Worm (Caenorhabditis elegans) whole organism, L3 larva: ENCODE results near the gene rps-30.

Source experiments
- R02D3.7 ChIP-seq: fragments of 150-350 bp; optimal IDR thresholded peaks from 2 replicates; lab custom pipeline; 2014; ENCODE audit warnings: missing biosample characterization, missing genetic modification characterization
- ZK546.5 ChIP-seq: sonication (generic microtip); optimal IDR thresholded peaks from 2 replicates; lab custom pipeline; 2017; ENCODE audit warnings: missing biosample characterization, missing genetic modification characterization
- aly-2 ChIP-seq: fragments of 150-350 bp; optimal IDR thresholded peaks from 2 replicates; lab custom pipeline; 2014; ENCODE audit warnings: missing biosample characterization, missing genetic modification characterization
- ama-1 ChIP-seq: fragments of 150-350 bp; optimal IDR thresholded peaks from 2 replicates; lab custom pipeline; 2018
- ceh-16 ChIP-seq: sonication (generic microtip); optimal IDR thresholded peaks from 2 replicates; lab custom pipeline; 2017; ENCODE audit warnings: missing biosample characterization, missing genetic modification characterization
- ceh-28 ChIP-seq: fragments of 150-350 bp; optimal IDR thresholded peaks from 2 replicates; lab custom pipeline; 2014; ENCODE audit warnings: missing biosample characterization, missing genetic modification reagents, missing genetic modification characterization
- ceh-82 ChIP-seq: fragments of 150-350 bp; optimal IDR thresholded peaks from 2 replicates; lab custom pipeline; 2014; ENCODE audit warnings: missing biosample characterization, missing genetic modification characterization
- ceh-9 ChIP-seq: sonication (generic microtip); optimal IDR thresholded peaks from 2 replicates; lab custom pipeline; 2018; ENCODE audit warnings: missing biosample characterization, missing genetic modification characterization
- daf-12 ChIP-seq: fragments of 150-350 bp; optimal IDR thresholded peaks from 2 replicates; lab custom pipeline; 2014; ENCODE audit warnings: missing biosample characterization, missing genetic modification reagents, missing genetic modification characterization
- egl-27 ChIP-seq: sonication (generic microtip); optimal IDR thresholded peaks from 4 replicates; lab custom pipeline; 2017; ENCODE audit warnings: missing biosample characterization, missing genetic modification reagents, missing genetic modification characterization
- egl-5 ChIP-seq: fragments of 150-350 bp; optimal IDR thresholded peaks from 2 replicates; lab custom pipeline; 2017; ENCODE audit warnings: missing biosample characterization, missing genetic modification reagents, missing genetic modification characterization, inconsistent platforms
- elt-1 ChIP-seq: fragments of 150-350 bp; optimal IDR thresholded peaks from 2 replicates; lab custom pipeline; 2014; ENCODE audit warnings: missing biosample characterization, missing genetic modification characterization
- elt-2 ChIP-seq: sonication (generic microtip); optimal IDR thresholded peaks from 2 replicates; lab custom pipeline; 2016; ENCODE audit warnings: missing genetic modification reagents, mild to moderate bottlenecking, missing genetic modification characterization, missing compliant biosample characterization
- elt-3 ChIP-seq, 3 experiments: fragments of 150-350 bp in 1 of 3; sonication (generic microtip) in 2 of 3; optimal IDR thresholded peaks; 2 replicates in 2 of 3; 4 replicates in 1 of 3; lab custom pipeline; 2014 to 2017; ENCODE audit warnings: missing biosample characterization in 3 of 3, missing genetic modification characterization in 3 of 3
- fkh-10 ChIP-seq: sonication (generic microtip); optimal IDR thresholded peaks from 2 replicates; lab custom pipeline; 2017; ENCODE audit warnings: missing biosample characterization, missing genetic modification reagents, missing genetic modification characterization
- fkh-2 ChIP-seq: fragments of 150-350 bp; optimal IDR thresholded peaks from 2 replicates; lab custom pipeline; 2014; ENCODE audit warnings: missing biosample characterization, missing genetic modification reagents, missing genetic modification characterization
- hmg-11 ChIP-seq: sonication (generic microtip); optimal IDR thresholded peaks from 2 replicates; lab custom pipeline; 2016; ENCODE audit warnings: missing genetic modification characterization, missing compliant biosample characterization
- jun-1 ChIP-seq: fragments of 150-350 bp; optimal IDR thresholded peaks from 2 replicates; lab custom pipeline; 2014; ENCODE audit warnings: missing biosample characterization, missing genetic modification reagents, missing genetic modification characterization
- lin-39 ChIP-seq: fragments of 150-350 bp; optimal IDR thresholded peaks from 2 replicates; lab custom pipeline; 2018; ENCODE audit warnings: missing biosample characterization, missing genetic modification reagents, missing genetic modification characterization
- lsy-12 ChIP-seq: sonication (generic microtip); optimal IDR thresholded peaks from 2 replicates; lab custom pipeline; 2016; ENCODE audit warnings: mild to moderate bottlenecking, missing genetic modification characterization, missing compliant biosample characterization
- mml-1 ChIP-seq: fragments of 150-350 bp; sonication (generic microtip); optimal IDR thresholded peaks from 3 replicates; lab custom pipeline; 2014; ENCODE audit warnings: missing biosample characterization, missing genetic modification characterization
- nfya-1 ChIP-seq: sonication (generic microtip); optimal IDR thresholded peaks from 2 replicates; lab custom pipeline; 2017; ENCODE audit warnings: missing genetic modification characterization, mild to moderate bottlenecking, missing compliant biosample characterization, antibody characterized with exemption, moderate library complexity; ENCODE audit not compliant: insufficient read depth
- nhr-11 ChIP-seq: fragments of 150-350 bp; optimal IDR thresholded peaks from 2 replicates; lab custom pipeline; 2014; ENCODE audit warnings: missing biosample characterization, missing genetic modification characterization
- nhr-12 ChIP-seq: fragments of 150-350 bp; optimal IDR thresholded peaks from 2 replicates; lab custom pipeline; 2014; ENCODE audit warnings: missing biosample characterization, missing genetic modification characterization
- nhr-237 ChIP-seq: fragments of 150-350 bp; optimal IDR thresholded peaks from 2 replicates; lab custom pipeline; 2014; ENCODE audit warnings: missing biosample characterization, missing genetic modification characterization
- nhr-25 ChIP-seq: sonication (generic microtip); optimal IDR thresholded peaks from 2 replicates; lab custom pipeline; 2017; ENCODE audit warnings: missing biosample characterization, missing genetic modification characterization
- nhr-28 ChIP-seq: fragments of 150-350 bp; optimal IDR thresholded peaks from 2 replicates; lab custom pipeline; 2014; ENCODE audit warnings: missing biosample characterization, missing genetic modification characterization
- nhr-43 ChIP-seq: sonication (generic microtip); optimal IDR thresholded peaks from 2 replicates; lab custom pipeline; 2016; ENCODE audit warnings: mild to moderate bottlenecking, missing genetic modification characterization, missing compliant biosample characterization; ENCODE audit not compliant: poor library complexity, severe bottlenecking
- nhr-67 ChIP-seq: fragments of 150-350 bp; optimal IDR thresholded peaks from 2 replicates; lab custom pipeline; 2014; ENCODE audit warnings: missing biosample characterization, missing genetic modification characterization
- nhr-76 ChIP-seq: fragments of 150-350 bp; sonication (generic microtip); optimal IDR thresholded peaks from 5 replicates; lab custom pipeline; 2014; ENCODE audit warnings: missing biosample characterization, missing genetic modification characterization
- nhr-77 ChIP-seq: fragments of 150-350 bp; optimal IDR thresholded peaks from 2 replicates; lab custom pipeline; 2014; ENCODE audit warnings: missing biosample characterization, missing genetic modification characterization
- pha-4 ChIP-seq: fragments of 150-350 bp; optimal IDR thresholded peaks from 2 replicates; lab custom pipeline; 2014; ENCODE audit warnings: missing biosample characterization, missing genetic modification reagents, missing genetic modification characterization
- pqm-1 ChIP-seq: fragments of 150-350 bp; optimal IDR thresholded peaks from 2 replicates; lab custom pipeline; 2017; ENCODE audit warnings: missing biosample characterization, missing genetic modification characterization, inconsistent platforms
- skn-1 ChIP-seq: fragments of 150-350 bp; optimal IDR thresholded peaks from 2 replicates; lab custom pipeline; 2014; ENCODE audit warnings: missing biosample characterization, missing genetic modification characterization
- snpc-4 ChIP-seq: fragments of 150-350 bp; optimal IDR thresholded peaks from 2 replicates; lab custom pipeline; 2014; ENCODE audit warnings: missing biosample characterization, missing genetic modification characterization
- unc-62 ChIP-seq: fragments of 150-350 bp; sonication (generic microtip); optimal IDR thresholded peaks from 4 replicates; lab custom pipeline; 2014; ENCODE audit warnings: missing biosample characterization, missing genetic modification reagents, missing genetic modification characterization
- zag-1 ChIP-seq: fragments of 150-350 bp; optimal IDR thresholded peaks from 2 replicates; lab custom pipeline; 2014; ENCODE audit warnings: missing biosample characterization, missing genetic modification characterization
- ztf-4 ChIP-seq: fragments of 150-350 bp; optimal IDR thresholded peaks from 2 replicates; lab custom pipeline; 2014; ENCODE audit warnings: missing biosample characterization, missing genetic modification characterization

Gene rps-30

DNA sequence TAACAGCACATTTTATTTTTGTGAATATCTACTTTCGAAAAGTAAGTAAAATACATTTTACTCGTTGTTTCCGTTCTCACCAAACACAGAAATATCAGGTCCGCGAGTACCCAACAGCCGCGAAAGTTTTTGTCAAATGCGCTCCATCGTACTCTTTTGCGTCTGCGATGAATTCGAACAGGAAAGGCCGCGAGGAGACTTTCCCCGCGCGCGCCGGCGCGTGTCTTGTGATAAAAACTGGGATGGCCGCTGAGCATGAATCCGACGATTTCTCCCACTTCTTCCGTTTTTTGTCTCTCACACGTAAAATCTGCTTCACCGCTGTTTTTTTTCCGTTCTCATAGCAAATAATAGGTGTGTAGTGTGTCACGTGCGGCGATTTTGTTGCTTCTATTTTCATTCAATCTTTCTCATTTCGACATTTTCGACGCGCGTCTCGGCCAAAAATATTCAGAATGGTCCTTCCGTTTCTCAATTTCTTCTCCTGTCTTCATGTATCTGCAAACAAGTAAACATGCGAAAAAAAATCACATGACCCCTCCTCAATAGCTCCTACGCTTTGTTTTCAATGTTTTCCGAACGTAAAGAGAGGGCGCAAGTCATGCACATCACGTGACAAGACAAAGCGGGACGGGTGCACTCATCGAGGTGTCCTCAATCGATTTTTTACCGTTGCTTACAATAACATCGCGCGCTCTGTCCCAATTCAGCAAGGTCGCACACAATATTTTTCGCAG, 27.9 kb downstream of the rps-30 start, which contains the start of gene uvs-1 (continued):
- no peak for TF ChIP-seq fkh-2 (tag; lab: Kevin White, UChicago)
- TF ChIP-seq nhr-25 (tag; lab: Kevin White, UChicago) = peak; percentile 56
- no peak for TF ChIP-seq R02D3.7 (tag; lab: Kevin White, UChicago)
- peak; percentile 56 for TF ChIP-seq ceh-28
- TF ChIP-seq, all 47 proteins: peak for 12

DNA sequence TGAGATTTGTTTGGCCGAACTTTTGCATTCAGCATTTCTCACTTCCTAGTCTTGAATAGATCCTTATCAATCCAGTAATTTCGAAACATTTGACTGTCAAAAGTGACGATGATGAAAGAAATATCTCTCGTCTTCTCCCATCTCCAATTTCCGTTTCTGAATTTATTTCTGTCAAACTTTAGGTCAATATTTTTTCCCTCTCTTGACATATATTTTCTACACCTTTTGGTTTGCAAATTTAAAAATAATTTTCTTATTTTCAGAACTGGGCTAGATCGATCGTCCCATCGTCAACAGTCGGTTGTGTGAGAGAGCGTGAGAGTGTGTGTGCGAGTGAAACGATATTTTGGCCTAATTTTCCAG, 28.4 kb downstream of the rps-30 start, which contains the start of gene xpo-1:
xpo-1 (plus strand) TSS at position 264 of the 363 bp plus-strand sequence.
- TF ChIP-seq ceh-16 (no peak), zag-1 (tag; lab: Kevin White, UChicago) (no peak), nhr-237 (tag; lab: Kevin White, UChicago) (no peak), R02D3.7 (tag; lab: Kevin White, UChicago) (no peak), ceh-9 (no peak), ceh-82 (no peak), nhr-12 (tag; lab: Kevin White, UChicago) (no peak), ztf-4 (no peak), jun-1 (tag; lab: Kevin White, UChicago) (no peak), pha-4 (tag; lab: Kevin White, UChicago) (no peak), nhr-67 (tag; lab: Kevin White, UChicago) (no peak), nhr-28 (tag; lab: Kevin White, UChicago) (no peak), hmg-11 (tag; lab: Kevin White, UChicago) (no peak), elt-2 (tag; lab: Kevin White, UChicago) (no peak), ZK546.5 (tag; lab: Kevin White, UChicago) (no peak), lsy-12 (tag; lab: Kevin White, UChicago) (no peak)

DNA sequence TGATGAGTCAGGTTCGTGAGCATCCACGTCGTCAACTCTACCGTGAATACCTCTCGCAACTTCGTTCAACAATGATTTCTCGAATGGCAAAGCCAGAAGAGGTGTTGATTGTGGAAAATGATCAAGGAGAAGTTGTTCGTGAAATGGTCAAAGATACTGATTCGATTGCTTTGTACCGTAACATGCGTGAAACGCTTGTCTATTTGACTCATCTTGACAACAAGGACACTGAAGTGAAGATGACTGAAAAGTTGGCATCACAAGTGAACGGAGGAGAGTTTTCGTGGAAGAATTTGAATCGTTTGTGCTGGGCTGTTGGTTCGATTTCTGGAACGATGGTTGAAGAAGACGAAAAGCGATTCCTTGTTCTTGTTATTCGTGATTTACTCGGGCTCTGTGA, 30.3 kb downstream of the rps-30 start:
- TF ChIP-seq ama-1 (lab: Kevin White, UChicago) = peak; percentile 22
- no peak for TF ChIP-seq fkh-10 (GFP tag; lab: Kevin White, UChicago)

DNA sequence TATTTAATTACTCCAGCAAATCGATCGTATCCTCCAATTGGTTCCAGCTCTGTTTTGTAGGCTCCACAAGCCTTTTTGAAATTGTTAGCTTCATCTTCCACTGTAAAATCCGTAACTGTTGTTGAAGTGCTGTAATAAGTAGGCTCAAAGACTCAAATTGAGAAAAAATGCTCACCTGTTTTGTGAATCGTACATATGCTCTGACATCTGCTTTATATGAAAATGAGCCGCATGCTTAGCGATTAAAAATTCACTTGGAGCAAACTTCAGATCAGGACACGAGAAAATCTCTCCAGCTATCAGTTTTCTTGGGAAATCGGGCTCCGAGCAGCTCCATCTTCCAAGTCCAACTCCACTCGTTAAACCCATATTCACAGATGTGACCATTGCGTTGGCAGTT, 32.1 kb downstream of the rps-30 start:
- TF ChIP-seq nfya-1 (tag; lab: Kevin White, UChicago) (no peak), daf-12 (tag; lab: Kevin White, UChicago) (no peak), aly-2 (tag; lab: Kevin White, UChicago) (no peak), unc-62 (GFP tag; lab: Kevin White, UChicago) (no peak), ama-1 (lab: Kevin White, UChicago) (no peak), fkh-2 (tag; lab: Kevin White, UChicago) (no peak), skn-1 (no peak), zag-1 (tag; lab: Kevin White, UChicago) (no peak), nhr-77 (no peak), egl-5 (tag; lab: Kevin White, UChicago) (no peak), nhr-11 (tag; lab: Kevin White, UChicago) (no peak), ZK546.5 (tag; lab: Kevin White, UChicago) (no peak)

DNA sequence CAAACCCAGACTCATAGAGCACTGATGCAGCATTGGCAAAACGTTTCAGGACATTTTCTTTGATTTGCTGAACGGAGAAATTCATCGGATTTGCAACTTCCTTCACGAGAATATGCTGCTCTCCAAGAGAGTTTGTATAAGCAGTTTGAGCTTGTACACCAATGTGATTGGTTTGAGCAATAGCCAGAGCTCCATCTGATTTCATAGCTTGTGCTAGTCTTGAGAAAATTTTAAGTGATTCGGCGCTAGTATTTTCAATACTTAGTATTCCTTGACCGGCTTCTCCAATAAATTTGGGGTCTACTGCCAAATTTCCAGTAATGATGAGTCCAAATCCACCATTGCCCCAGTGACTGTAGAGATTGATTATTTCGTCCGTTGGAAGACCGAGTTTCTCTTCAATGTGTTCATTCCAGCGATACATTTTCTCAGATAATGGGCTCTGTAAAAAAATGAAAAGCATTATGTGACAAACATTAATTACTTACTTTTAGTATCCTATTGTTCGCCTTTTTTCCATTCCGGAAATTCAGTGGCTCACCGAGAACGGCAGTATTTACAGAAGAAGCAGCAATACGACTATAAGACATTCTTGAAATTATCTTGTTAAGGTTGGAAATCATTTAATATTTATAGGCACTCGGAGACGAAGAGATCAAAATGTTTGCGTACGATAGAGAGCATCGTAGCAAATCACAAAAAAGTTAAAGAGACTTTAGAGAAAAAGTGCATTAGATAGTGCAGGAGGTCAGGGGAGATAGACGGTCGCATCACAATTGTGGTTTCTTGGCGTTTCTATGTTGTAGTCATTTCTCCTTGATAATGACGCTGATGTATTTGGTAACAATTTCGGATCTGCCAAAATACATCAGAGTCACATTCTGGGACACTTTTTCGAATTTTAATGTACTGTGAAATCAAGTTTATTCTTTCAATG, 33.2 kb downstream of the rps-30 start, which contains the start of gene ZK742.3:
ZK742.3 (minus strand) TSS at position 593 of the 937 bp plus-strand sequence.
- peak; percentile 57 for TF ChIP-seq pqm-1 (tag; lab: Kevin White, UChicago)
- no peak for TF ChIP-seq nhr-237 (tag; lab: Kevin White, UChicago)
- no peak for TF ChIP-seq nhr-76 (tag; lab: Kevin White, UChicago)
- TF ChIP-seq lin-39 = no peak
- no peak for TF ChIP-seq egl-27 (tag; lab: Kevin White, UChicago)
- TF ChIP-seq nhr-67 (tag; lab: Kevin White, UChicago) = no peak
- TF ChIP-seq unc-62 (GFP tag; lab: Kevin White, UChicago) = no peak
- no peak for TF ChIP-seq ceh-9
- TF ChIP-seq pha-4 (tag; lab: Kevin White, UChicago) = peak; percentile 31
- TF ChIP-seq nfya-1 (tag; lab: Kevin White, UChicago) = no peak
- no peak for TF ChIP-seq elt-1 (tag; lab: Kevin White, UChicago)
- TF ChIP-seq nhr-43 (tag; lab: Kevin White, UChicago) = no peak
- no peak for TF ChIP-seq egl-5 (tag; lab: Kevin White, UChicago)
- peak; percentile 59 for TF ChIP-seq elt-2 (tag; lab: Kevin White, UChicago)
- no peak for TF ChIP-seq mml-1 (tag; lab: Kevin White, UChicago)
- no peak for TF ChIP-seq lsy-12 (tag; lab: Kevin White, UChicago)
- no peak for TF ChIP-seq ZK546.5 (tag; lab: Kevin White, UChicago)
- no peak for TF ChIP-seq daf-12 (tag; lab: Kevin White, UChicago)
- no peak for TF ChIP-seq nhr-12 (tag; lab: Kevin White, UChicago)
- TF ChIP-seq elt-3 (tag; optimal IDR thresholded peaks at IDR 0.05; lab: Kevin White, UChicago) = no peak
- no peak for TF ChIP-seq snpc-4 (tag; lab: Kevin White, UChicago)
